Fruit fly (Drosophila melanogaster): ENCODE data around the gene CG11619.

DNA sequence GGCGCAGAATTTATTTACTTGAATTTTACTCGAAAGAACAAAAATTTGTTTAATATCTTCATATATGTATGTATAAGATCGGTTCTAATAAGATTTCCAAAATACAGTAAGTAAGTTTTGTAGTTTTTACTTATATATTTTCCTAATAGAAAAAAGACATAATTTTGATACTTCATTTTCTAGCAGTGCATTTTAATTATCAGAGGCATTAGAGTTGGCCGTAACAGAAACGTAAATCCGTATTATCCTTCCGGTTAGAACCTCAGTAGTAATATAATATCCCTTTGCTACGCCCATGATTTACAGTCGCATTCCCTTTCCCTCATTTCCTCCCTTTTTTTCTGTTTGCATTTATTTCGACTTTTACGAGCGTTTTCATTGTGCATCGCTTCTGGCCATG lies 11.4 kb downstream of the CG11619 start:
- TF ChIP-seq CTCF (optimal IDR thresholded peaks at IDR 0.05) = no peak
- no peak for TF ChIP-seq CG8478 (optimal IDR thresholded peaks at IDR 0.05)
